In the genomic region with DNA sequence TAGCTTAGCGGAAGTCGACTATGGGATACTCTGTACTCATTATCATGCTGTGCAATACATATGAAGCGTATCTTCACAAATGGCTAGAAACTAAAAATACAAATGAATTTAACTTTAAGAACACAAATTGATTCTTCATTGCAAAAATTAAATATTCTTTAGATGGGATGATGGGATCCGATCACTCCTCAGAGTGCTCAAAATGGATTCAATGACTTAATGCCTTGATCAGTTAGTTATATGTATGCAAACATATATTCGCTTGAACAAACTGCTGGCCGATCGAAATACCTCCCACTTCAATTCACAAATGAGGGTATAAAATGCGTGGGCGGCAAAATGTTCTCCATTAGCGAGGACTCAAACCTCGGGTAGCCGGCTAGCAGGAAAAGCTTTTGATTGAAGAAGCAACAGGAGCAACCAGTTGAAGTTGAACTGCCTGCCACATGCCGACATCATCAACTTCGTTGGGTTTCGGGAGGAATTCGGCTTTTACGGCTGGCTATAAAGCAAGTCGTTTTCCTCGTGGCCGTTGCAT, we compare ENCODE assay signal across 1 fruit fly cellular context.
TF ChIP-seq lines count a peak whose summit lies in the region.

TSS of gene sNPF (plus strand) at position 534 of the 538 bp plus-strand sequence.

TF ChIP-seq in whole organism, embryonic, 481 proteins besides CTCF, POLR2A, EP300 and RAD21 (continued from another document and continues in another):
- no peak for TF ChIP-seq Lhr (GFP tag; optimal IDR thresholded peaks at IDR 0.05; lab: Kevin White, UChicago)
- no peak for TF ChIP-seq sqz (GFP tag; optimal IDR thresholded peaks at IDR 0.05; lab: Kevin White, UChicago)
- TF ChIP-seq CG9876 (GFP tag; optimal IDR thresholded peaks at IDR 0.05; lab: Kevin White, UChicago), result no peak
- TF ChIP-seq CG7745 (tag; optimal IDR thresholded peaks at IDR 0.05; lab: Kevin White, UChicago), result no peak
- no peak for TF ChIP-seq CG14860 (GFP tag; IDR thresholded peaks at IDR 0.05; lab: Robert Waterston, UW; ENCODE audit: partially characterized antibody)
- TF ChIP-seq shn (GFP tag; optimal IDR thresholded peaks at IDR 0.05; lab: Kevin White, UChicago), result peak; percentile 57
- peak; percentile 72 for TF ChIP-seq HLH54F (GFP tag; optimal IDR thresholded peaks at IDR 0.05; lab: Kevin White, UChicago)
- TF ChIP-seq CG8359 (GFP tag; optimal IDR thresholded peaks at IDR 0.05; lab: Kevin White, UChicago; ENCODE audit: borderline replicate concordance), result no peak
- no peak for TF ChIP-seq crol (GFP tag; IDR thresholded peaks at IDR 0.05; lab: Robert Waterston, UW)
- peak in 1 of 2 experiments; percentile 41 for TF ChIP-seq Pdp1 (GFP tag; optimal IDR thresholded peaks at IDR 0.05; lab: Kevin White, UChicago)
- no peak for TF ChIP-seq bigmax (GFP tag; optimal IDR thresholded peaks at IDR 0.05; lab: Kevin White, UChicago)
- no peak for TF ChIP-seq trh (GFP tag; optimal IDR thresholded peaks at IDR 0.05; lab: Kevin White, UChicago)
- peak; percentile 87 for TF ChIP-seq CG2120 (GFP tag; optimal IDR thresholded peaks at IDR 0.05; lab: Kevin White, UChicago)
- peak; percentile 42; the same call in 1 of the 2 replicates for TF ChIP-seq CG9215 (GFP tag; IDR thresholded peaks at IDR 0.05; lab: Robert Waterston, UW)
- TF ChIP-seq tin (GFP tag; optimal IDR thresholded peaks at IDR 0.05; lab: Kevin White, UChicago), result peak; percentile 29
- TF ChIP-seq CG7372 (GFP tag; IDR thresholded peaks at IDR 0.05; lab: Robert Waterston, UW), result no peak
- no peak for TF ChIP-seq so (GFP tag; IDR thresholded peaks at IDR 0.05; lab: Robert Waterston, UW)
- TF ChIP-seq CG6813 (GFP tag; optimal IDR thresholded peaks at IDR 0.05; lab: Kevin White, UChicago), result no peak
- peak; percentile 52 for TF ChIP-seq tio (GFP tag; optimal IDR thresholded peaks at IDR 0.05; lab: Kevin White, UChicago)
- TF ChIP-seq mld (GFP tag; IDR thresholded peaks at IDR 0.05; lab: Robert Waterston, UW; ENCODE audit: partially characterized antibody), result no peak
- TF ChIP-seq Atf-2 (GFP tag; optimal IDR thresholded peaks at IDR 0.05; lab: Kevin White, UChicago), result peak; percentile 44
- TF ChIP-seq nau (GFP tag; optimal IDR thresholded peaks at IDR 0.05; lab: Kevin White, UChicago), result no peak
- TF ChIP-seq Max (GFP tag; optimal IDR thresholded peaks at IDR 0.05; lab: Kevin White, UChicago), result no peak
- no peak for TF ChIP-seq CG17186 (GFP tag; optimal IDR thresholded peaks at IDR 0.05; lab: Kevin White, UChicago)
- TF ChIP-seq CG30020 (tag; optimal IDR thresholded peaks at IDR 0.05; lab: Kevin White, UChicago), result no peak
- TF ChIP-seq CG31388 (GFP tag; optimal IDR thresholded peaks at IDR 0.05; lab: Kevin White, UChicago), result no peak
- TF ChIP-seq klu (GFP tag; IDR thresholded peaks at IDR 0.05; lab: Robert Waterston, UW), result peak; percentile 48; the same call in 1 of the 2 replicates
- no peak for TF ChIP-seq dm (GFP tag; optimal IDR thresholded peaks at IDR 0.05; lab: Kevin White, UChicago)
- no peak for TF ChIP-seq CG6791 (GFP tag; IDR thresholded peaks at IDR 0.05; lab: Robert Waterston, UW; ENCODE audit: partially characterized antibody)
- peak; percentile 19 for TF ChIP-seq slp2 (GFP tag; optimal IDR thresholded peaks at IDR 0.05; lab: Kevin White, UChicago)
- no peak for TF ChIP-seq CG7357 (GFP tag; IDR thresholded peaks at IDR 0.05; lab: Robert Waterston, UW)
- peak; percentile 16 for TF ChIP-seq Usf (GFP tag; optimal IDR thresholded peaks at IDR 0.05; lab: Kevin White, UChicago)
- TF ChIP-seq Bdp1 (GFP tag; optimal IDR thresholded peaks at IDR 0.05; lab: Kevin White, UChicago), result no peak
- TF ChIP-seq HHEX (GFP tag; optimal IDR thresholded peaks at IDR 0.05; lab: Kevin White, UChicago), result peak; percentile 24
- peak; percentile 55 for TF ChIP-seq bab2 (GFP tag; optimal IDR thresholded peaks at IDR 0.05; lab: Kevin White, UChicago)
- peak; percentile 87 for TF ChIP-seq Hmr (GFP tag; optimal IDR thresholded peaks at IDR 0.05; lab: Kevin White, UChicago)
- TF ChIP-seq ttk (GFP tag; IDR thresholded peaks at IDR 0.05; lab: Robert Waterston, UW), result 0 out of 2 replicates have a peak, but pooled peaks have one; percentile 25
- TF ChIP-seq CG12659 (GFP tag; optimal IDR thresholded peaks at IDR 0.05; lab: Kevin White, UChicago), result peak; percentile 59
- peak; percentile 77 for TF ChIP-seq D19A (tag; optimal IDR thresholded peaks at IDR 0.05; lab: Kevin White, UChicago)
- no peak for TF ChIP-seq BtbVII (GFP tag; optimal IDR thresholded peaks at IDR 0.05; lab: Kevin White, UChicago)
- TF ChIP-seq gfzf (GFP tag; optimal IDR thresholded peaks at IDR 0.05; lab: Kevin White, UChicago), result no peak
- TF ChIP-seq CG8478 (optimal IDR thresholded peaks at IDR 0.05; lab: Kevin White, UChicago), result no peak
- TF ChIP-seq CG3726 (GFP tag; IDR thresholded peaks at IDR 0.05; lab: Robert Waterston, UW), result no peak
- no peak for TF ChIP-seq Lpt (GFP tag; optimal IDR thresholded peaks at IDR 0.05; lab: Kevin White, UChicago)
- TF ChIP-seq CG2199 (GFP tag; IDR thresholded peaks at IDR 0.05; lab: Robert Waterston, UW), result no peak
- peak; percentile 56 for TF ChIP-seq CG6854 (GFP tag; optimal IDR thresholded peaks at IDR 0.05; lab: Kevin White, UChicago)
- TF ChIP-seq scrt (GFP tag; optimal IDR thresholded peaks at IDR 0.05; lab: Kevin White, UChicago), result peak; percentile 98
- peak; percentile 63 for TF ChIP-seq CG13424 (tag; optimal IDR thresholded peaks at IDR 0.05; lab: Kevin White, UChicago)
- no peak for TF ChIP-seq seq (GFP tag; IDR thresholded peaks at IDR 0.05; lab: Robert Waterston, UW)
- no peak for TF ChIP-seq Doc3 (GFP tag; IDR thresholded peaks at IDR 0.05; lab: Robert Waterston, UW; ENCODE audit: partially characterized antibody)
- no peak for TF ChIP-seq CG6254 (GFP tag; optimal IDR thresholded peaks at IDR 0.05; lab: Kevin White, UChicago)
- TF ChIP-seq HLH3B (GFP tag; IDR thresholded peaks at IDR 0.05; lab: Robert Waterston, UW), result no peak
- TF ChIP-seq CG7839 (tag; optimal IDR thresholded peaks at IDR 0.05; lab: Kevin White, UChicago), result peak; percentile 71
- peak; percentile 71 for TF ChIP-seq CG10209 (GFP tag; optimal IDR thresholded peaks at IDR 0.05; lab: Kevin White, UChicago)
- peak; percentile 54 for TF ChIP-seq Dip3 (GFP tag; optimal IDR thresholded peaks at IDR 0.05; lab: Kevin White, UChicago)
- no peak for TF ChIP-seq vnd (GFP tag; IDR thresholded peaks at IDR 0.05; lab: Robert Waterston, UW; ENCODE audit: partially characterized antibody)
- TF ChIP-seq fd96Cb (tag; optimal IDR thresholded peaks at IDR 0.05; lab: Kevin White, UChicago), result peak; percentile 22
- no peak for TF ChIP-seq CG11093 (GFP tag; IDR thresholded peaks at IDR 0.05; lab: Robert Waterston, UW)
- peak; percentile 80 for TF ChIP-seq CG7786 (GFP tag; optimal IDR thresholded peaks at IDR 0.05; lab: Kevin White, UChicago)
- peak; percentile 62 for TF ChIP-seq CG17385 (GFP tag; optimal IDR thresholded peaks at IDR 0.05; lab: Kevin White, UChicago)
- no peak for TF ChIP-seq CG6175 (GFP tag; IDR thresholded peaks at IDR 0.05; lab: Robert Waterston, UW)
- TF ChIP-seq lab (GFP tag; optimal IDR thresholded peaks at IDR 0.05; lab: Kevin White, UChicago), result peak; percentile 56
- TF ChIP-seq org-1 (GFP tag; optimal IDR thresholded peaks at IDR 0.05; lab: Kevin White, UChicago), result peak; percentile 71
- peak; percentile 7 for TF ChIP-seq CrebB (tag; optimal IDR thresholded peaks at IDR 0.05; lab: Kevin White, UChicago)
- no peak for TF ChIP-seq Mes4 (GFP tag; optimal IDR thresholded peaks at IDR 0.05; lab: Kevin White, UChicago)
- TF ChIP-seq tna (GFP tag; IDR thresholded peaks at IDR 0.05; lab: Robert Waterston, UW; ENCODE audit: partially characterized antibody), result no peak
- peak; percentile 28 for TF ChIP-seq cwo (GFP tag; optimal IDR thresholded peaks at IDR 0.05; lab: Kevin White, UChicago)
- no peak; the same call in 1 of the 2 replicates for TF ChIP-seq E2f2 (GFP tag; IDR thresholded peaks at IDR 0.05; lab: Robert Waterston, UW)
- TF ChIP-seq CG15073 (GFP tag; optimal IDR thresholded peaks at IDR 0.05; lab: Kevin White, UChicago), result no peak
- no peak for TF ChIP-seq CG12299 (tag; optimal IDR thresholded peaks at IDR 0.05; lab: Kevin White, UChicago)
- no peak for TF ChIP-seq pros (GFP tag; optimal IDR thresholded peaks at IDR 0.05; lab: Kevin White, UChicago)
- TF ChIP-seq ara (GFP tag; IDR thresholded peaks at IDR 0.05; lab: Robert Waterston, UW), result no peak
- TF ChIP-seq Dp (GFP tag; optimal IDR thresholded peaks at IDR 0.05; lab: Kevin White, UChicago), result no peak
- TF ChIP-seq CG1832 (GFP tag; optimal IDR thresholded peaks at IDR 0.05; lab: Kevin White, UChicago), result no peak
- TF ChIP-seq gem (tag; optimal IDR thresholded peaks at IDR 0.05; lab: Kevin White, UChicago), result peak; percentile 68
- no peak for TF ChIP-seq CG16813 (GFP tag; IDR thresholded peaks at IDR 0.05; lab: Robert Waterston, UW; ENCODE audit: partially characterized antibody)
- peak; percentile 54 for TF ChIP-seq Atf3 (GFP tag; optimal IDR thresholded peaks at IDR 0.05; lab: Kevin White, UChicago)
- no peak for TF ChIP-seq Sry-δ (GFP tag; optimal IDR thresholded peaks at IDR 0.05; lab: Kevin White, UChicago)
- TF ChIP-seq CG30431 (GFP tag; optimal IDR thresholded peaks at IDR 0.05; lab: Kevin White, UChicago), result peak; percentile 50
- no peak for TF ChIP-seq Hmx (GFP tag; optimal IDR thresholded peaks at IDR 0.05; lab: Kevin White, UChicago)
- no peak for TF ChIP-seq danr (GFP tag; IDR thresholded peaks at IDR 0.05; lab: Robert Waterston, UW)
- peak; percentile 55 for TF ChIP-seq bcd (GFP tag; optimal IDR thresholded peaks at IDR 0.05; lab: Kevin White, UChicago)
- peak; percentile 97 for TF ChIP-seq Ets65A (GFP tag; lab: Kevin White, UChicago)
- TF ChIP-seq pan (optimal IDR thresholded peaks at IDR 0.05; lab: Kevin White, UChicago), result no peak
- no peak for TF ChIP-seq pan (GFP tag; optimal IDR thresholded peaks at IDR 0.05 in 1 of 2, IDR thresholded peaks at IDR 0.05 in 1 of 2)
- TF ChIP-seq ken (GFP tag; IDR thresholded peaks at IDR 0.05; lab: Robert Waterston, UW), result no peak
- no peak for TF ChIP-seq kni (GFP tag; optimal IDR thresholded peaks at IDR 0.05; lab: Kevin White, UChicago)
- TF ChIP-seq CG7963 (GFP tag; IDR thresholded peaks at IDR 0.05; lab: Robert Waterston, UW; ENCODE audit: partially characterized antibody), result no peak
- TF ChIP-seq phol (tag; optimal IDR thresholded peaks at IDR 0.05; lab: Kevin White, UChicago), result no peak
- TF ChIP-seq CG18262 (tag; optimal IDR thresholded peaks at IDR 0.05; lab: Kevin White, UChicago), result no peak
- TF ChIP-seq tgo (GFP tag; IDR thresholded peaks at IDR 0.05; lab: Robert Waterston, UW), result peak; percentile 41; the same call in 1 of the 3 replicates
- no peak for TF ChIP-seq mirr (GFP tag; optimal IDR thresholded peaks at IDR 0.05; lab: Kevin White, UChicago)
- no peak for TF ChIP-seq tup (GFP tag; optimal IDR thresholded peaks at IDR 0.05; lab: Kevin White, UChicago)
- peak; percentile 37 for TF ChIP-seq CG15011 (GFP tag; optimal IDR thresholded peaks at IDR 0.05; lab: Kevin White, UChicago)
- no peak for TF ChIP-seq stc (GFP tag; IDR thresholded peaks at IDR 0.05; lab: Robert Waterston, UW)
- TF ChIP-seq tap (tag; optimal IDR thresholded peaks at IDR 0.05; lab: Kevin White, UChicago), result no peak
- peak; percentile 58 for TF ChIP-seq tx (GFP tag; optimal IDR thresholded peaks at IDR 0.05; lab: Kevin White, UChicago)
- no peak for TF ChIP-seq CG14965 (GFP tag; optimal IDR thresholded peaks at IDR 0.05; lab: Kevin White, UChicago; ENCODE audit: borderline replicate concordance)
- peak; percentile 12 for TF ChIP-seq CG13894 (tag; optimal IDR thresholded peaks at IDR 0.05; lab: Kevin White, UChicago)
- no peak for TF ChIP-seq Oli (tag; optimal IDR thresholded peaks at IDR 0.05; lab: Kevin White, UChicago)
- TF ChIP-seq knrl (GFP tag; IDR thresholded peaks at IDR 0.05; lab: Robert Waterston, UW; ENCODE audit: partially characterized antibody), result no peak
- TF ChIP-seq CG8944 (GFP tag; optimal IDR thresholded peaks at IDR 0.05; lab: Kevin White, UChicago), result peak; percentile 6
- TF ChIP-seq NfI (GFP tag; optimal IDR thresholded peaks at IDR 0.05; lab: Kevin White, UChicago), result peak; percentile 46
- no peak for TF ChIP-seq CG4360 (GFP tag; IDR thresholded peaks at IDR 0.05; lab: Robert Waterston, UW)
- TF ChIP-seq chif (GFP tag; optimal IDR thresholded peaks at IDR 0.05; lab: Kevin White, UChicago), result peak; percentile 27 to 38
- no peak for TF ChIP-seq Taf1 (GFP tag; IDR thresholded peaks at IDR 0.05; lab: Robert Waterston, UW)
- TF ChIP-seq fd64A (GFP tag; optimal IDR thresholded peaks at IDR 0.05; lab: Kevin White, UChicago), result no peak
- no peak for TF ChIP-seq Drgx (GFP tag; IDR thresholded peaks at IDR 0.05; lab: Robert Waterston, UW)
- no peak for TF ChIP-seq Antp (GFP tag; optimal IDR thresholded peaks at IDR 0.05; lab: Kevin White, UChicago)
- no peak for TF ChIP-seq nerfin-2 (GFP tag; IDR thresholded peaks at IDR 0.05; lab: Robert Waterston, UW; ENCODE audit: partially characterized antibody)
- TF ChIP-seq az2 (GFP tag; optimal IDR thresholded peaks at IDR 0.05; lab: Kevin White, UChicago), result peak; percentile 14
- TF ChIP-seq onecut (GFP tag; IDR thresholded peaks at IDR 0.05; lab: Robert Waterston, UW), result no peak
- TF ChIP-seq jumu (GFP tag; optimal IDR thresholded peaks at IDR 0.05; lab: Kevin White, UChicago), result peak; percentile 45
- no peak for TF ChIP-seq bowl (GFP tag; IDR thresholded peaks at IDR 0.05; lab: Robert Waterston, UW)
- TF ChIP-seq mam (GFP tag; optimal IDR thresholded peaks at IDR 0.05; lab: Kevin White, UChicago), result peak; percentile 65
- TF ChIP-seq eyg (GFP tag; optimal IDR thresholded peaks at IDR 0.05; lab: Kevin White, UChicago), result peak; percentile 41
- no peak for TF ChIP-seq Abd-B (GFP tag; optimal IDR thresholded peaks at IDR 0.05; lab: Kevin White, UChicago)
- TF ChIP-seq repo (GFP tag; optimal IDR thresholded peaks at IDR 0.05; lab: Kevin White, UChicago), result peak; percentile 22
- TF ChIP-seq CG15269 (tag; optimal IDR thresholded peaks at IDR 0.05; lab: Kevin White, UChicago), result peak; percentile 61
- peak; percentile 71 for TF ChIP-seq CG10147 (GFP tag; optimal IDR thresholded peaks at IDR 0.05; lab: Kevin White, UChicago)
- no peak for TF ChIP-seq Fer2 (tag; optimal IDR thresholded peaks at IDR 0.05; lab: Kevin White, UChicago)
- peak; percentile 44 for TF ChIP-seq her (GFP tag; optimal IDR thresholded peaks at IDR 0.05; lab: Kevin White, UChicago)
- TF ChIP-seq abd-A (tag; optimal IDR thresholded peaks at IDR 0.05; lab: Kevin White, UChicago), result no peak
- no peak for TF ChIP-seq gsb (GFP tag; IDR thresholded peaks at IDR 0.05; lab: Robert Waterston, UW)
- TF ChIP-seq Dek (tag; optimal IDR thresholded peaks at IDR 0.05; lab: Kevin White, UChicago), result peak; percentile 55
- no peak for TF ChIP-seq sens-2 (GFP tag; IDR thresholded peaks at IDR 0.05; lab: Robert Waterston, UW)
- TF ChIP-seq zfh1 (GFP tag; IDR thresholded peaks at IDR 0.05; lab: Robert Waterston, UW), result 0 out of 3 replicates have a peak, but pooled peaks have one; percentile 19
